Worm (Caenorhabditis elegans): ENCODE results near the gene Y58A7A.5.

ce11 chrV:5053335-5053734 lies 33.4 kb downstream of the Y58A7A.5 start, which contains the start of gene cwp-4:
- TF ChIP-seq unc-62 (GFP tag; optimal IDR thresholded peaks at IDR 0.05 in 1 of 2) (no peak), unc-62 (tag; optimal IDR thresholded peaks at IDR 0.05) (no peak), mep-1 (tag; optimal IDR thresholded peaks at IDR 0.05) (no peak), nhr-10 (tag; optimal IDR thresholded peaks at IDR 0.05) (no peak)
